Worm (Caenorhabditis elegans): ENCODE data around the gene tub-1.
A peak's percentile ranks its signal among the peaks of the same experiment; 100 is the strongest.

tub-1 gene

ce11 chrII:8170374-8170773 lies 13.6 kb upstream of the tub-1 start, which contains the start of gene T05C12.11:
TSS of gene T05C12.11 (minus strand) at chrII:8170474.
- TF ChIP-seq ama-1 (optimal IDR thresholded peaks at IDR 0.05), result no peak
- TF ChIP-seq mep-1 (tag; optimal IDR thresholded peaks at IDR 0.05), result no peak

- TF ChIP-seq egl-43 (GFP tag; IDR thresholded peaks at IDR 0.05), result no peak
- no peak for TF ChIP-seq saeg-2 (GFP tag; IDR thresholded peaks at IDR 0.05)
- no peak for TF ChIP-seq lin-15B (tag; optimal IDR thresholded peaks at IDR 0.05)
- TF ChIP-seq sdz-12 (GFP tag; optimal IDR thresholded peaks at IDR 0.05), result no peak
- no peak for TF ChIP-seq skn-1 (tag; optimal IDR thresholded peaks at IDR 0.05)
- TF ChIP-seq nhr-111 (GFP tag; optimal IDR thresholded peaks at IDR 0.05), result no peak
- TF ChIP-seq madf-5 (GFP tag; IDR thresholded peaks at IDR 0.05), result no peak
- TF ChIP-seq unc-62 (GFP tag; optimal IDR thresholded peaks at IDR 0.05 in 1 of 2), result no peak
- TF ChIP-seq unc-62 (tag; optimal IDR thresholded peaks at IDR 0.05), result no peak
- TF ChIP-seq vab-7 (GFP tag; IDR thresholded peaks at IDR 0.05), result no peak
- no peak for TF ChIP-seq mep-1 (tag; optimal IDR thresholded peaks at IDR 0.05)
- no peak for TF ChIP-seq gei-8 (GFP tag; optimal IDR thresholded peaks at IDR 0.05)
- no peak for TF ChIP-seq dpl-1 (GFP tag; optimal IDR thresholded peaks at IDR 0.05)
- no peak for TF ChIP-seq hlh-30 (tag; optimal IDR thresholded peaks at IDR 0.05; ENCODE audit: insufficient read depth)
Observed at ce11 chrII:8169283-8169682, 12.5 kb upstream of the tub-1 start, which contains the start of gene T05C12.15. TSS of gene T05C12.15 (plus strand) at chrII:8169583.

ce11 chrII:8162120-8162648 lies 5.4 kb upstream of the tub-1 start, which contains the start of the genes emb-27 and rrf-3:
TSS of gene emb-27 (minus strand) at chrII:8162170.
TSS of gene rrf-3 (plus strand) at chrII:8162465.
- TF ChIP-seq nhr-11 (tag; optimal IDR thresholded peaks at IDR 0.05) (no peak), unc-39 (tag; optimal IDR thresholded peaks at IDR 0.05) (no peak), daf-19 (GFP tag; conservative IDR thresholded peaks at IDR 0.05) (no peak), hmg-1.1 (GFP tag; IDR thresholded peaks at IDR 0.05) (no peak), F44E2.7 (GFP tag; IDR thresholded peaks at IDR 0.05) (no peak), pqm-1 (tag; optimal IDR thresholded peaks at IDR 0.05) (no peak), lin-38 (GFP tag; IDR thresholded peaks at IDR 0.05) (peak; percentile 88), aha-1 (tag) (no peak), tag-97 (GFP tag; IDR thresholded peaks at IDR 0.05) (no peak), dpl-1 (GFP tag; optimal IDR thresholded peaks at IDR 0.05) (peak; percentile 73), set-16 (GFP tag; IDR thresholded peaks at IDR 0.05) (no peak), nhr-6 (tag; optimal IDR thresholded peaks at IDR 0.05) (peak; percentile 0), T20F7.1 (GFP tag; optimal IDR thresholded peaks at IDR 0.05) (peak; percentile 92), ztf-11 (tag; optimal IDR thresholded peaks at IDR 0.05) (no peak), snpc-1.2 (GFP tag; IDR thresholded peaks at IDR 0.05) (no peak), mes-2 (tag; optimal IDR thresholded peaks at IDR 0.05; ENCODE audit: poor library complexity, severe bottlenecking) (peak; percentile 59), F26F4.8 (GFP tag; conservative IDR thresholded peaks at IDR 0.05) (no peak), lsy-2 (tag; optimal IDR thresholded peaks at IDR 0.05) (peak in 1 of 2 experiments; percentile 84), Y48G9A.11 (GFP tag; IDR thresholded peaks at IDR 0.05) (peak; percentile 84)

- peak; percentile 9 for TF ChIP-seq aha-1 (tag)
- peak in 1 of 2 experiments; percentile 90 for TF ChIP-seq unc-62 (GFP tag; optimal IDR thresholded peaks at IDR 0.05 in 1 of 2)
- no peak for TF ChIP-seq unc-62 (tag; optimal IDR thresholded peaks at IDR 0.05)
- no peak for TF ChIP-seq nhr-28 (tag; optimal IDR thresholded peaks at IDR 0.05)
- no peak for TF ChIP-seq nhr-237 (tag; optimal IDR thresholded peaks at IDR 0.05)
Observed at ce11 chrII:8160916-8161315, 4.2 kb upstream of the tub-1 start.

ce11 chrII:8157991-8158390 lies 1.2 kb upstream of the tub-1 start, which contains the start of gene pch-2:
TSS of gene pch-2 (plus strand) at chrII:8158349.
- TF ChIP-seq pqm-1 (tag; optimal IDR thresholded peaks at IDR 0.05), result no peak
- TF ChIP-seq lim-7 (GFP tag; IDR thresholded peaks at IDR 0.05), result no peak
- TF ChIP-seq daf-12 (tag; optimal IDR thresholded peaks at IDR 0.05), result no peak
- no peak for TF ChIP-seq F49E8.2 (tag; optimal IDR thresholded peaks at IDR 0.05; ENCODE audit: borderline replicate concordance)
- no peak for TF ChIP-seq tag-97 (GFP tag; IDR thresholded peaks at IDR 0.05)
- no peak for TF ChIP-seq nhr-237 (tag; optimal IDR thresholded peaks at IDR 0.05)
- TF ChIP-seq F10B5.3 (tag; optimal IDR thresholded peaks at IDR 0.05), result no peak
- TF ChIP-seq dpl-1 (GFP tag; optimal IDR thresholded peaks at IDR 0.05), result peak; percentile 89
- TF ChIP-seq zip-11 (GFP tag; IDR thresholded peaks at IDR 0.05), result no peak
- peak; percentile 37 for TF ChIP-seq hlh-11 (tag; optimal IDR thresholded peaks at IDR 0.05)
- TF ChIP-seq lin-38 (GFP tag; IDR thresholded peaks at IDR 0.05), result no peak; the same call in 1 of the 2 replicates
- TF ChIP-seq duxl-1 (tag; optimal IDR thresholded peaks at IDR 0.05; ENCODE audit: poor library complexity), result peak; percentile 60
- TF ChIP-seq nhr-28 (tag; optimal IDR thresholded peaks at IDR 0.05), result peak; percentile 20
- TF ChIP-seq lsy-2 (tag; optimal IDR thresholded peaks at IDR 0.05), result peak in 1 of 2 experiments; percentile 91
- no peak for TF ChIP-seq daf-16 (GFP tag; optimal IDR thresholded peaks at IDR 0.05)
- no peak for TF ChIP-seq daf-16 (tag; optimal IDR thresholded peaks at IDR 0.05)
- TF ChIP-seq ztf-7 (tag; optimal IDR thresholded peaks at IDR 0.05), result no peak
- TF ChIP-seq skn-1 (tag; optimal IDR thresholded peaks at IDR 0.05), result no peak

All from whole organism, L4 larva.